Worm (Caenorhabditis elegans) whole organism, late embryonic: Measurements from ENCODE around the gene srr-9.

Experiments used
- ceh-6 ChIP-seq: fragments of 200-800 bp; sonication (Bioruptor generic); optimal IDR thresholded peaks from 2 replicates; lab custom pipeline; 2018; ENCODE audit warnings: mild to moderate bottlenecking, missing genetic modification characterization, missing compliant biosample characterization
- fax-1 ChIP-seq: sonication (generic microtip); optimal IDR thresholded peaks from 2 replicates; lab custom pipeline; 2016; ENCODE audit warnings: missing genotype, missing genetic modification characterization, missing compliant biosample characterization
- fkh-10 ChIP-seq: fragments of 150-350 bp; optimal IDR thresholded peaks from 2 replicates; lab custom pipeline; 2014; ENCODE audit warnings: missing biosample characterization, missing genetic modification reagents, missing genetic modification characterization
- lin-11 ChIP-seq: fragments of 200-800 bp; sonication (Bioruptor generic); optimal IDR thresholded peaks from 2 replicates; lab custom pipeline; 2018; ENCODE audit warnings: mild to moderate bottlenecking, missing genetic modification characterization, missing compliant biosample characterization
- pag-3 ChIP-seq: sonication (generic microtip); optimal IDR thresholded peaks from 2 replicates; lab custom pipeline; 2016; ENCODE audit warnings: missing compliant biosample characterization, missing genetic modification characterization, borderline replicate concordance
- pat-9 ChIP-seq: fragments of 200-800 bp; sonication (Bioruptor generic); optimal IDR thresholded peaks from 2 replicates; lab custom pipeline; 2018; ENCODE audit warnings: mild to moderate bottlenecking, missing genetic modification characterization, moderate library complexity, missing compliant biosample characterization
- pax-1 ChIP-seq: fragments of 150-350 bp; optimal IDR thresholded peaks from 2 replicates; lab custom pipeline; 2014; ENCODE audit warnings: missing biosample characterization, missing genetic modification characterization
- pha-2 ChIP-seq: sonication (generic microtip); optimal IDR thresholded peaks from 2 replicates; lab custom pipeline; 2017; ENCODE audit warnings: mild to moderate bottlenecking, missing genetic modification characterization, missing compliant biosample characterization
- pqm-1 ChIP-seq: sonication (generic microtip); optimal IDR thresholded peaks from 2 replicates; lab custom pipeline; 2016; ENCODE audit warnings: missing genetic modification characterization, missing compliant biosample characterization
- tbx-2 ChIP-seq: sonication (generic microtip); optimal IDR thresholded peaks from 2 replicates; lab custom pipeline; 2016; ENCODE audit warnings: missing genetic modification characterization, missing compliant biosample characterization
- ttx-3 ChIP-seq: sonication (generic microtip); optimal IDR thresholded peaks from 2 replicates; lab custom pipeline; 2016; ENCODE audit warnings: missing genetic modification reagents, missing genetic modification characterization, missing compliant biosample characterization
- zip-5 ChIP-seq: sonication (generic microtip); optimal IDR thresholded peaks from 2 replicates; lab custom pipeline; 2016; ENCODE audit warnings: missing genetic modification characterization, missing compliant biosample characterization

- TF ChIP-seq zip-5 (tag; lab: Kevin White, UChicago) = no peak
- TF ChIP-seq tbx-2 (tag; lab: Kevin White, UChicago) = no peak
- no peak for TF ChIP-seq pag-3
- TF ChIP-seq fax-1 = no peak
- TF ChIP-seq ceh-6 = no peak
- TF ChIP-seq pqm-1 = no peak
- TF ChIP-seq pha-2 = no peak
- no peak for TF ChIP-seq fkh-10 (GFP tag; lab: Kevin White, UChicago)
- TF ChIP-seq pat-9 = no peak
- TF ChIP-seq ttx-3 (tag; lab: Kevin White, UChicago) = no peak
- TF ChIP-seq lin-11 (tag; lab: Kevin White, UChicago) = no peak
- TF ChIP-seq pax-1 = no peak
These were observed 41.0 kb upstream of the srr-9 start, which contains the start of gene ZK105.3 for ce11 chrV:7696842-7697241.
